Fruit fly (Drosophila melanogaster): ENCODE measurements around the gene Sh.

Gene Sh

dm6 chrX:17882769-17883168 lies 180.3 kb downstream of the Sh start:
- TF ChIP-seq bab1 (GFP tag; optimal IDR thresholded peaks at IDR 0.05) (no peak), toe (GFP tag; optimal IDR thresholded peaks at IDR 0.05) (no peak), tj (GFP tag; optimal IDR thresholded peaks at IDR 0.05) (no peak), CG5204 (GFP tag; optimal IDR thresholded peaks at IDR 0.05) (no peak), Mnt (GFP tag; optimal IDR thresholded peaks at IDR 0.05) (no peak), pad (GFP tag; optimal IDR thresholded peaks at IDR 0.05) (no peak), kay (GFP tag; ENCODE audit: borderline replicate concordance) (no peak), Crg-1 (GFP tag; optimal IDR thresholded peaks at IDR 0.05) (no peak), CG12768 (GFP tag; optimal IDR thresholded peaks at IDR 0.05) (no peak), ovo (GFP tag; optimal IDR thresholded peaks at IDR 0.05) (no peak), cnc (optimal IDR thresholded peaks at IDR 0.05) (no peak), CG33017 (tag; optimal IDR thresholded peaks at IDR 0.05) (no peak), CG7101 (tag; optimal IDR thresholded peaks at IDR 0.05) (no peak), Clk (GFP tag; optimal IDR thresholded peaks at IDR 0.05) (no peak), CG7045 (GFP tag; optimal IDR thresholded peaks at IDR 0.05) (no peak), Hr96 (GFP tag; optimal IDR thresholded peaks at IDR 0.05) (no peak), CG11617 (GFP tag; optimal IDR thresholded peaks at IDR 0.05) (no peak), CG14711 (tag; optimal IDR thresholded peaks at IDR 0.05) (no peak), CG1620 (GFP tag; optimal IDR thresholded peaks at IDR 0.05) (no peak)

- peak; percentile 50 for TF ChIP-seq kay (GFP tag; ENCODE audit: borderline replicate concordance)
- TF ChIP-seq CG5204 (GFP tag; optimal IDR thresholded peaks at IDR 0.05), result peak; percentile 41
- TF ChIP-seq ovo (GFP tag; optimal IDR thresholded peaks at IDR 0.05), result peak; percentile 7
- no peak for TF ChIP-seq CG7045 (GFP tag; optimal IDR thresholded peaks at IDR 0.05)
- TF ChIP-seq Crg-1 (GFP tag; optimal IDR thresholded peaks at IDR 0.05), result peak; percentile 24
- TF ChIP-seq CG14711 (tag; optimal IDR thresholded peaks at IDR 0.05), result peak; percentile 69
- TF ChIP-seq CG12768 (GFP tag; optimal IDR thresholded peaks at IDR 0.05), result no peak
- peak; percentile 33 for TF ChIP-seq CG1620 (GFP tag; optimal IDR thresholded peaks at IDR 0.05)
- TF ChIP-seq pad (GFP tag; optimal IDR thresholded peaks at IDR 0.05), result peak; percentile 45
- TF ChIP-seq bab1 (GFP tag; optimal IDR thresholded peaks at IDR 0.05), result peak; percentile 81
- TF ChIP-seq toe (GFP tag; optimal IDR thresholded peaks at IDR 0.05), result no peak
- no peak for TF ChIP-seq CG11617 (GFP tag; optimal IDR thresholded peaks at IDR 0.05)
- TF ChIP-seq CG33017 (tag; optimal IDR thresholded peaks at IDR 0.05), result peak; percentile 40
- TF ChIP-seq tj (GFP tag; optimal IDR thresholded peaks at IDR 0.05), result peak; percentile 84
- no peak for TF ChIP-seq cic (GFP tag; optimal IDR thresholded peaks at IDR 0.05)
- no peak for TF ChIP-seq Hr96 (GFP tag; optimal IDR thresholded peaks at IDR 0.05)
- no peak for TF ChIP-seq cnc (optimal IDR thresholded peaks at IDR 0.05)
- TF ChIP-seq Mnt (GFP tag; optimal IDR thresholded peaks at IDR 0.05), result peak; percentile 18
- TF ChIP-seq Clk (GFP tag; optimal IDR thresholded peaks at IDR 0.05), result no peak
- peak; percentile 73 for TF ChIP-seq CG7101 (tag; optimal IDR thresholded peaks at IDR 0.05)
Measured at dm6 chrX:17881138-17882121, 181.6 kb downstream of the Sh start.

dm6 chrX:17880269-17880889 lies 182.7 kb downstream of the Sh start:
- TF ChIP-seq CG5204 (GFP tag; optimal IDR thresholded peaks at IDR 0.05) (peak; percentile 90), CG7045 (GFP tag; optimal IDR thresholded peaks at IDR 0.05) (peak; percentile 90), CG7101 (tag; optimal IDR thresholded peaks at IDR 0.05) (peak; percentile 98), Mnt (GFP tag; optimal IDR thresholded peaks at IDR 0.05) (peak; percentile 94), CG1620 (GFP tag; optimal IDR thresholded peaks at IDR 0.05) (peak; percentile 89), CG11617 (GFP tag; optimal IDR thresholded peaks at IDR 0.05) (peak; percentile 89), bab1 (GFP tag; optimal IDR thresholded peaks at IDR 0.05) (peak; percentile 87), cnc (optimal IDR thresholded peaks at IDR 0.05) (no peak), CG12768 (GFP tag; optimal IDR thresholded peaks at IDR 0.05) (peak; percentile 90), CG33017 (tag; optimal IDR thresholded peaks at IDR 0.05) (peak; percentile 94), pad (GFP tag; optimal IDR thresholded peaks at IDR 0.05) (peak; percentile 84), tj (GFP tag; optimal IDR thresholded peaks at IDR 0.05) (peak; percentile 84), cic (GFP tag; optimal IDR thresholded peaks at IDR 0.05) (peak; percentile 57), toe (GFP tag; optimal IDR thresholded peaks at IDR 0.05) (peak; percentile 90), Hr96 (GFP tag; optimal IDR thresholded peaks at IDR 0.05) (peak; percentile 97), Clk (GFP tag; optimal IDR thresholded peaks at IDR 0.05) (peak; percentile 80), kay (GFP tag; ENCODE audit: borderline replicate concordance) (peak; percentile 85), Crg-1 (GFP tag; optimal IDR thresholded peaks at IDR 0.05) (peak; percentile 94), ovo (GFP tag; optimal IDR thresholded peaks at IDR 0.05) (peak; percentile 44), CG14711 (tag; optimal IDR thresholded peaks at IDR 0.05) (peak; percentile 91)

- TF ChIP-seq CG14711 (tag; optimal IDR thresholded peaks at IDR 0.05), result peak; percentile 57
- TF ChIP-seq cic (GFP tag; optimal IDR thresholded peaks at IDR 0.05), result no peak
- TF ChIP-seq CG11617 (GFP tag; optimal IDR thresholded peaks at IDR 0.05), result no peak
- TF ChIP-seq CG33017 (tag; optimal IDR thresholded peaks at IDR 0.05), result no peak
- TF ChIP-seq tj (GFP tag; optimal IDR thresholded peaks at IDR 0.05), result no peak
- TF ChIP-seq CG1620 (GFP tag; optimal IDR thresholded peaks at IDR 0.05), result no peak
- no peak for TF ChIP-seq Clk (GFP tag; optimal IDR thresholded peaks at IDR 0.05)
- TF ChIP-seq Crg-1 (GFP tag; optimal IDR thresholded peaks at IDR 0.05), result no peak
- TF ChIP-seq Hr96 (GFP tag; optimal IDR thresholded peaks at IDR 0.05), result no peak
- no peak for TF ChIP-seq CG12768 (GFP tag; optimal IDR thresholded peaks at IDR 0.05)
- no peak for TF ChIP-seq bab1 (GFP tag; optimal IDR thresholded peaks at IDR 0.05)
- peak; percentile 5 for TF ChIP-seq CG7101 (tag; optimal IDR thresholded peaks at IDR 0.05)
- TF ChIP-seq ovo (GFP tag; optimal IDR thresholded peaks at IDR 0.05), result no peak
- peak; percentile 16 for TF ChIP-seq pad (GFP tag; optimal IDR thresholded peaks at IDR 0.05)
- no peak for TF ChIP-seq cnc (optimal IDR thresholded peaks at IDR 0.05)
- no peak for TF ChIP-seq CG5204 (GFP tag; optimal IDR thresholded peaks at IDR 0.05)
- TF ChIP-seq CG7045 (GFP tag; optimal IDR thresholded peaks at IDR 0.05), result no peak
- peak; percentile 32 for TF ChIP-seq kay (GFP tag; ENCODE audit: borderline replicate concordance)
- no peak for TF ChIP-seq Mnt (GFP tag; optimal IDR thresholded peaks at IDR 0.05)
- no peak for TF ChIP-seq toe (GFP tag; optimal IDR thresholded peaks at IDR 0.05)
Measured at dm6 chrX:17879211-17879897, 183.7 kb downstream of the Sh start.
